Fruit fly (Drosophila melanogaster) S2 (cell line): ENCODE data around the gene CG43156.

Experiments used
- CG8478 ChIP-seq: fragments of >200 bp; optimal IDR thresholded peaks from 2 replicates; lab custom pipeline; 2018
- CTCF ChIP-seq, 2 experiments: fragments of >200 bp; optimal IDR thresholded peaks; 2 replicates each; lab custom pipeline; 2018

DNA sequence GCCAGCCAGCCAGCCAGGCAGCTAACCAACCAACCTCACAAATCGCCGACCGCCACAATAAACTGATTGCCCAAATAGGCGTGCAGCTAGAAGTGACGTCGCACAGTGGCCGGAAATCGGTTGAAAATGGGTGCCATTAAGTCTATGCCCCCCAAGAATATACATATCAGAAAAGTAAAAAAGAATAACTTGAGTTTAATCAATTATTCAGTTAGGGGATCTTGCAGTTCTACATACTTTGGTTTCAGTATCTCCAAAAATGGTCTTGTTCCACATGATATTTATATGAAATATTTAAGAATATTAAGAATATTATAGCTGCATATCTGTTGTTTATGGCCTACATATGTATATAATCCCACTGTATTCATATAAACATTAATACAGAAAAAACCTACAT is 21.3 kb downstream of the CG43156 start:
- TF ChIP-seq CG8478 (lab: Kevin White, UChicago) (no peak), CTCF (optimal IDR thresholded peaks at IDR 0.05; lab: Kevin White, UChicago) (no peak)
